Fruit fly (Drosophila melanogaster) whole organism, embryonic: ENCODE data around the gene CG31313.

Experiments
- CG18011 ChIP-seq: fragments of 200-800 bp; sonication (Bioruptor generic); optimal IDR thresholded peaks from 2 replicates; lab custom pipeline; 2017; ENCODE audit warnings: missing biosample characterization, missing genetic modification characterization, mild to moderate bottlenecking, moderate library complexity, missing genotype
- CG34422 ChIP-seq: fragments of 200-800 bp; sonication (Bioruptor generic); IDR thresholded peaks from 3 replicates; pipeline ENCODE4 v1.3.6; 2022; ENCODE audit warnings: missing biosample characterization, missing genetic modification characterization
- CTCF ChIP-seq: fragments of 200-800 bp; sonication (Bioruptor generic); optimal IDR thresholded peaks from 2 replicates; lab custom pipeline; 2017; ENCODE audit warnings: missing biosample characterization, mild to moderate bottlenecking, missing genetic modification characterization, moderate library complexity
- Fer1 ChIP-seq: fragments of 200-800 bp; sonication (Bioruptor generic); optimal IDR thresholded peaks from 2 replicates; lab custom pipeline; 2017; ENCODE audit warnings: missing biosample characterization, mild to moderate bottlenecking, missing genetic modification characterization
- Trl ChIP-seq, 3 experiments: fragments of >200 bp in 2 of 3; fragments of 200-800 bp in 1 of 3; sonication (Bioruptor generic) in 1 of 3; optimal IDR thresholded peaks; 2 replicates in 1 of 3; 3 replicates in 2 of 3; lab custom pipeline; 2016 to 2017; ENCODE audit warnings: missing biosample characterization in 1 of 3, missing genetic modification characterization in 1 of 3

DNA sequence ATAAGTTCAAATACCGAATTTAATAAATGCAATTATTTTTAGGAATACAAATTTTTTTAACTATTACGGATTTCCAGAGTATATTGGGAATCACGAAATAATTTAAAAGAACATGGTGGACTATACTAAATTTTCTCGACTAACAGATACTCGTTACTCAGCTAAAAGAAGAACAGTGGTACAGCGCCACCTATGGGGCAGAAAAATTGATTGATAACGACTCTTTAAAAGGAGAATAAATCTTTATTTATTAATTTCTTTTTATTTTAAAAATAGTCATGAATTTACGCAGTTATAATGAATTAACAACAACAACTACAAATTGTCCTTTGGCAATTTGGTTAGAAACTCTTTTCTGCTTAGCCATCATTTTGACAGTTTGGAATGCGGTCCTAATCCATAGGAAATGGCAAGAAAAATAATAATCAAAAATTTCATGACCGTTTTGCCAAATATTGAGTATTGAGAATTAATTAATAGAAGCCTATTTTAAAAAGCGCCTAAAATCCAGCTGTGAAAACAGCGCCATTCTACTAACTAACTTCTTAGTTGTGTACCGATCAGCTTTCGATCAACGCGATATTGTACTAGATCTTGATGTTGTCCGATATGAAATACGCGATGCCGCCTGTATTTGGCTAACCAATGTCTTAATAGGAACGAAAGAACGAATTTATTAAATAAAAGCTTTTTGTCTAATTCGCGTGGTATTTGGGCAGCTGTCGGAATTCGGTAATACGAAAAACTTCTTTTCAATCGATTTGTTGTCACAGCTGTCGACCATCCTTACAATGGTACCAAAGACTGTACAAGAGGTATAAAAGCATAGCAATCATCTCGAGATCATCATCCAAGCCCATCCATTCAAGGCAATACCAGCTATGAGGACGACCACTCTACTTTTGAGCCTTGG, 1.9 kb downstream of the CG31313 start, which contains the start of gene CG14852:
- TF ChIP-seq Trl (optimal IDR thresholded peaks at IDR 0.05; lab: Kevin White, UChicago) (no peak), Trl (GFP tag; optimal IDR thresholded peaks at IDR 0.05; lab: Kevin White, UChicago) (no peak), CG18011 (GFP tag; lab: Kevin White, UChicago) (peak; percentile 96), CTCF (GFP tag; lab: Kevin White, UChicago) (peak; percentile 82), CG34422 (no peak), Fer1 (no peak)
